Fruit fly (Drosophila melanogaster) whole organism, embryonic: ENCODE data around the gene Prx1.

ENCODE experiments used
- Aef1 ChIP-seq: fragments of 200-800 bp; sonication (Bioruptor generic); IDR thresholded peaks from 3 replicates; pipeline ENCODE4 v1.3.6; 2022; ENCODE audit warnings: missing biosample characterization, missing genetic modification characterization
- Awh ChIP-seq: fragments of 200-800 bp; sonication (Bioruptor generic); IDR thresholded peaks from 2 replicates; pipeline ENCODE4, ENCODE4 v1.3.6; 2022; ENCODE audit warnings: missing biosample characterization, missing genetic modification characterization
- CG1024 ChIP-seq: fragments of 200-800 bp; sonication (Bioruptor generic); IDR thresholded peaks from 2 replicates; pipeline ENCODE4 v1.3.6; 2022; ENCODE audit warnings: missing biosample characterization, missing genetic modification characterization
- CG11504 ChIP-seq: fragments of 200-800 bp; sonication (Bioruptor generic); optimal IDR thresholded peaks from 3 replicates; lab custom pipeline; 2019; ENCODE audit warnings: missing biosample characterization, mild to moderate bottlenecking, missing genetic modification characterization, moderate library complexity
- CG13296 ChIP-seq: fragments of 200-800 bp; sonication (Bioruptor generic); optimal IDR thresholded peaks from 3 replicates; lab custom pipeline; 2018; ENCODE audit warnings: missing biosample characterization, mild to moderate bottlenecking, missing genetic modification characterization
- CG13424 ChIP-seq: fragments of 200-800 bp; sonication (Bioruptor generic); optimal IDR thresholded peaks from 2 replicates; lab custom pipeline; 2019; ENCODE audit warnings: missing biosample characterization, mild to moderate bottlenecking, missing genetic modification characterization, moderate library complexity
- CG15479 ChIP-seq: fragments of 200-800 bp; sonication (Bioruptor generic); optimal IDR thresholded peaks from 3 replicates; lab custom pipeline; 2019; ENCODE audit warnings: missing biosample characterization, mild to moderate bottlenecking, missing genetic modification characterization, moderate library complexity
- CG16813 ChIP-seq: fragments of 200-800 bp; sonication (Bioruptor generic); IDR thresholded peaks from 3 replicates; pipeline ENCODE4 v1.3.6; 2022; ENCODE audit warnings: missing biosample characterization, missing genetic modification characterization; ENCODE audit not compliant: partially characterized antibody
- CG1792 ChIP-seq: fragments of 200-800 bp; sonication (Bioruptor generic); optimal IDR thresholded peaks from 2 replicates; lab custom pipeline; 2016; ENCODE audit warnings: missing biosample characterization, missing genetic modification characterization
- CG30431 ChIP-seq: fragments of 200-800 bp; sonication (Bioruptor generic); optimal IDR thresholded peaks from 2 replicates; lab custom pipeline; 2017; ENCODE audit warnings: missing biosample characterization, missing genetic modification characterization
- CG31224 ChIP-seq: fragments of 200-800 bp; sonication (Bioruptor generic); IDR thresholded peaks from 2 replicates; pipeline ENCODE4 v1.3.6; 2022; ENCODE audit warnings: missing biosample characterization, missing genetic modification characterization
- CG3726 ChIP-seq: fragments of 200-800 bp; sonication (Bioruptor generic); IDR thresholded peaks from 3 replicates; pipeline ENCODE4, ENCODE4 v1.3.6; 2022; ENCODE audit warnings: missing biosample characterization, missing genetic modification characterization
- CG4707 ChIP-seq: fragments of 200-800 bp; sonication (Bioruptor generic); optimal IDR thresholded peaks from 2 replicates; lab custom pipeline; 2018; ENCODE audit warnings: missing biosample characterization, mild to moderate bottlenecking, missing genetic modification characterization, moderate library complexity
- CG8281 ChIP-seq: fragments of 200-800 bp; sonication (Bioruptor generic); optimal IDR thresholded peaks from 2 replicates; lab custom pipeline; 2018; ENCODE audit warnings: missing biosample characterization, mild to moderate bottlenecking, missing genetic modification characterization, moderate library complexity
- Camta ChIP-seq: fragments of 200-800 bp; sonication (Bioruptor generic); optimal IDR thresholded peaks from 2 replicates; lab custom pipeline; 2016; ENCODE audit warnings: missing biosample characterization, missing genetic modification characterization
- Dad ChIP-seq: fragments of 200-800 bp; sonication (Bioruptor generic); optimal IDR thresholded peaks from 3 replicates; lab custom pipeline; 2016; ENCODE audit warnings: missing biosample characterization, missing genetic modification characterization
- Deaf1 ChIP-seq: fragments of 200-800 bp; optimal IDR thresholded peaks from 3 replicates; lab custom pipeline; 2019; ENCODE audit warnings: missing biosample characterization, mild to moderate bottlenecking, missing genetic modification characterization, moderate library complexity
- Dref ChIP-seq: fragments of 200-800 bp; sonication (Bioruptor generic); IDR thresholded peaks from 2 replicates; pipeline ENCODE4 v1.3.6; 2022; ENCODE audit warnings: missing biosample characterization, missing genetic modification characterization
- Fer2 ChIP-seq: fragments of 200-800 bp; sonication (Bioruptor generic); optimal IDR thresholded peaks from 2 replicates; lab custom pipeline; 2018; ENCODE audit warnings: missing biosample characterization, mild to moderate bottlenecking, missing genetic modification characterization, moderate library complexity
- Gug ChIP-seq: fragments of 200-800 bp; sonication (Bioruptor generic); IDR thresholded peaks from 4 replicates; pipeline ENCODE4 v1.3.6; 2022; ENCODE audit warnings: missing biosample characterization, missing genetic modification characterization
- HmgD ChIP-seq: fragments of 200-800 bp; sonication (Bioruptor generic); optimal IDR thresholded peaks from 3 replicates; lab custom pipeline; 2016; ENCODE audit warnings: missing biosample characterization, missing genetic modification characterization
- Med ChIP-seq: fragments of 200-800 bp; sonication (Bioruptor generic); peaks from one replicate; lab custom pipeline; 2016; ENCODE audit warnings: missing biosample characterization, missing genetic modification characterization, mild to moderate bottlenecking, inconsistent platforms, moderate library complexity
- Oaz ChIP-seq: fragments of 200-800 bp; sonication (Bioruptor generic); IDR thresholded peaks from 2 replicates; pipeline ENCODE4 v1.3.6; 2022; ENCODE audit warnings: missing biosample characterization, missing genetic modification characterization
- Opbp ChIP-seq: fragments of 200-800 bp; sonication (Bioruptor generic); IDR thresholded peaks from 3 replicates; pipeline ENCODE4 v1.3.6; 2022; ENCODE audit warnings: missing biosample characterization, missing genetic modification characterization; ENCODE audit not compliant: partially characterized antibody
- Optix ChIP-seq: fragments of 200-800 bp; sonication (Bioruptor generic); IDR thresholded peaks from 3 replicates; pipeline ENCODE4 v1.3.6; 2022; ENCODE audit warnings: missing biosample characterization, missing genetic modification characterization
- Scr ChIP-seq: fragments of 200-800 bp; sonication (Bioruptor generic); IDR thresholded peaks from 2 replicates; pipeline ENCODE4 v1.3.6; 2022; ENCODE audit warnings: missing biosample characterization, missing genetic modification characterization; ENCODE audit not compliant: partially characterized antibody
- Sox102F ChIP-seq: fragments of 200-800 bp; sonication (Bioruptor generic); optimal IDR thresholded peaks from 2 replicates; lab custom pipeline; 2018; ENCODE audit warnings: missing biosample characterization, mild to moderate bottlenecking, missing genetic modification characterization, moderate library complexity
- TFAM ChIP-seq: fragments of 200-800 bp; sonication (Bioruptor generic); optimal IDR thresholded peaks from 2 replicates; lab custom pipeline; 2017; ENCODE audit warnings: missing biosample characterization, missing genetic modification characterization, inconsistent platforms
- Taf1 ChIP-seq: fragments of 200-800 bp; sonication (Bioruptor generic); IDR thresholded peaks from 2 replicates; pipeline ENCODE4 v1.3.6; 2022; ENCODE audit warnings: missing biosample characterization, missing genetic modification characterization
- Trl ChIP-seq, 3 experiments: fragments of >200 bp in 2 of 3; fragments of 200-800 bp in 1 of 3; sonication (Bioruptor generic) in 1 of 3; optimal IDR thresholded peaks; 2 replicates in 1 of 3; 3 replicates in 2 of 3; lab custom pipeline; 2016 to 2017; ENCODE audit warnings: missing biosample characterization in 1 of 3, missing genetic modification characterization in 1 of 3
- abd-A ChIP-seq: fragments of 200-800 bp; sonication (Bioruptor generic); optimal IDR thresholded peaks from 3 replicates; lab custom pipeline; 2019; ENCODE audit warnings: missing biosample characterization, mild to moderate bottlenecking, missing genetic modification characterization, moderate library complexity
- ac ChIP-seq: fragments of 200-800 bp; sonication (Bioruptor generic); optimal IDR thresholded peaks from 3 replicates; lab custom pipeline; 2017; ENCODE audit warnings: missing biosample characterization, mild to moderate bottlenecking, missing genetic modification characterization
- ap ChIP-seq: fragments of 200-800 bp; sonication (Bioruptor generic); IDR thresholded peaks from 2 replicates; pipeline ENCODE4 v1.3.6; 2022; ENCODE audit warnings: missing biosample characterization, missing genetic modification characterization
- ase ChIP-seq: fragments of 200-800 bp; sonication (Bioruptor generic); IDR thresholded peaks from 3 replicates; pipeline ENCODE4 v1.3.6; 2022; ENCODE audit warnings: missing biosample characterization, missing genetic modification characterization
- ato ChIP-seq: fragments of 200-800 bp; sonication (Bioruptor generic); IDR thresholded peaks from 2 replicates; pipeline ENCODE4 v1.3.6; 2022; ENCODE audit warnings: missing biosample characterization, missing genetic modification characterization; ENCODE audit not compliant: partially characterized antibody
- bowl ChIP-seq: fragments of 200-800 bp; sonication (Bioruptor generic); IDR thresholded peaks from 2 replicates; pipeline ENCODE4 v1.3.6; 2022; ENCODE audit warnings: missing biosample characterization, missing genetic modification characterization
- chn ChIP-seq: fragments of 200-800 bp; sonication (Bioruptor generic); optimal IDR thresholded peaks from 2 replicates; lab custom pipeline; 2016; ENCODE audit warnings: missing biosample characterization, missing genetic modification characterization
- gro ChIP-seq: fragments of 200-800 bp; sonication (Bioruptor generic); optimal IDR thresholded peaks from 2 replicates; lab custom pipeline; 2016; ENCODE audit warnings: missing biosample characterization, missing genetic modification characterization
- insv ChIP-seq, 2 experiments: fragments of 200-800 bp; sonication (Bioruptor generic); optimal IDR thresholded peaks; 3 replicates each; lab custom pipeline; 2016 to 2018; ENCODE audit warnings: missing biosample characterization in 2 of 2, missing genetic modification characterization in 2 of 2
- lab ChIP-seq: fragments of 200-800 bp; sonication (Bioruptor generic); optimal IDR thresholded peaks from 3 replicates; lab custom pipeline; 2017; ENCODE audit warnings: missing biosample characterization, missing genetic modification characterization, mild to moderate bottlenecking, moderate library complexity, missing genetic modification reagents
- oc ChIP-seq: fragments of 200-800 bp; sonication (Bioruptor generic); optimal IDR thresholded peaks from 2 replicates; lab custom pipeline; 2018; ENCODE audit warnings: missing biosample characterization, mild to moderate bottlenecking, missing genetic modification characterization, moderate library complexity
- peb ChIP-seq: fragments of 200-800 bp; sonication (Bioruptor generic); IDR thresholded peaks from 2 replicates; pipeline ENCODE4 v1.3.6; 2022; ENCODE audit warnings: missing biosample characterization, missing genetic modification characterization
- pfk ChIP-seq: fragments of 200-800 bp; sonication (Bioruptor generic); optimal IDR thresholded peaks from 2 replicates; lab custom pipeline; 2018; ENCODE audit warnings: missing biosample characterization, mild to moderate bottlenecking, missing genetic modification characterization, moderate library complexity
- pros ChIP-seq: fragments of 200-800 bp; sonication (Bioruptor generic); optimal IDR thresholded peaks from 3 replicates; lab custom pipeline; 2019; ENCODE audit warnings: missing biosample characterization, mild to moderate bottlenecking, missing genetic modification characterization, moderate library complexity
- slbo ChIP-seq: fragments of 200-800 bp; sonication (Bioruptor generic); IDR thresholded peaks from 2 replicates; pipeline ENCODE4 v1.3.6; 2022; ENCODE audit warnings: missing biosample characterization, missing genetic modification characterization
- ttk ChIP-seq: fragments of 200-800 bp; sonication (Bioruptor generic); IDR thresholded peaks from 2 replicates; pipeline ENCODE4 v2.1.2; 2022; ENCODE audit warnings: missing biosample characterization, missing genetic modification characterization
- usp ChIP-seq: fragments of >200 bp; optimal IDR thresholded peaks from 2 replicates; lab custom pipeline; 2017; ENCODE audit warnings: missing biosample characterization, missing genetic modification characterization
- vfl ChIP-seq: fragments of 200-800 bp; sonication (Bioruptor generic); optimal IDR thresholded peaks from 2 replicates; lab custom pipeline; 2016; ENCODE audit warnings: missing biosample characterization, missing genetic modification characterization
- yki ChIP-seq: fragments of >200 bp; optimal IDR thresholded peaks from 3 replicates; lab custom pipeline; 2018

Gene Prx1

DNA sequence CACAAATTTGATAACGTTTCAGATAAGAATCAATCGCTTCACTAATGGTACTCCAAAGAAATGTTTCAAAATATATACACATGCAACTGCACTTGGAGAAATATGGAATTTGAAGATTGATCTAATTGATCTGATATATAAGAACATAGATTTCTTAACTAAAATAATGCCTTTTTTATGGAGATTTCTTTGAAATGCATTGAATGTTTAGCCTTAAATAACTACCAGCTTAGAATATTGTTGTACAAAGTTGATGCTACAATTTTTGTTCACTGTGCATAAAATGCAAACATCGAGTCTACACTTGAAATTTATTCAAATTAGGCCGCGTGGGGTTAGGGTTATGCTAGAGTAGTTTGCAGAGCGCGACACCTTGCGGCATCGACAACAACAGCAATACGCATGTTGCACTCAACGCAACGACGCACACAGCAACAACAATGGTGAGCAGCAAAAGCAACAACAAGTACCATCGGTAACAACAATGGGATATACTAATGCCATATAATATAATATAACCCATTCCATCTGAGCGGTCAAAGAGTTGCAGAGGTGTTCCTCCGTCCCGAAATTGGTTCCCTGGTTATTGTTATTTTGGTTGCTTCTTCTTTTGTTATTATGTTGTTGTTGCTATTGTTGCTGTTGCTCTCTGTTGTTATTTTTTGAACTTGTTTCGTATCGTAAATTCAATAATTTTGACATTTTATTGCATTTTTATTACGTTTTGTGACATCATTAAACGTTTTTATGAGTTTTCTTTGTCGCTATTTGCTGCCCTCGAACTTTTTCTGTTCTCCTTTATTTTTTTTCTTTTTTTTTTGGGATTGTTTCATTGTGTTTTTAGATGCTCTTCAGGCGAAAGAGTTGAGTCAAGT lies 8.2 kb upstream of the Prx1 start (continued):
- TF ChIP-seq CG8281 (tag; lab: Kevin White, UChicago) (no peak), Deaf1 (tag; lab: Kevin White, UChicago) (no peak), ttk (GFP tag; lab: Robert Waterston, UW) (no peak), CG4707 (GFP tag; lab: Kevin White, UChicago) (no peak), ase (GFP tag; lab: Robert Waterston, UW) (no peak), Taf1 (GFP tag; lab: Robert Waterston, UW) (no peak), vfl (GFP tag; lab: Kevin White, UChicago) (no peak), Dad (no peak), bowl (GFP tag; lab: Robert Waterston, UW) (no peak), Camta (peak; percentile 10), Aef1 (no peak), oc (tag; lab: Kevin White, UChicago) (no peak), Gug (0 out of 4 replicates have a peak, but pooled peaks have one; percentile 3), ap (GFP tag; lab: Robert Waterston, UW) (no peak), CG16813 (no peak), HmgD (GFP tag; lab: Kevin White, UChicago) (no peak), CG3726 (no peak), TFAM (no peak), Scr (GFP tag; lab: Robert Waterston, UW) (no peak), insv (GFP tag; optimal IDR thresholded peaks at IDR 0.05; lab: Kevin White, UChicago) (no peak), Dref (GFP tag; lab: Robert Waterston, UW) (no peak), pfk (no peak), ac (GFP tag; lab: Kevin White, UChicago) (no peak), CG13424 (no peak), CG1024 (no peak), gro (GFP tag; lab: Kevin White, UChicago) (no peak), Optix (no peak), CG13296 (GFP tag; lab: Kevin White, UChicago) (no peak), CG31224 (GFP tag; lab: Robert Waterston, UW) (no peak), Trl (optimal IDR thresholded peaks at IDR 0.05; lab: Kevin White, UChicago) (no peak), Trl (GFP tag; optimal IDR thresholded peaks at IDR 0.05; lab: Kevin White, UChicago) (peak; percentile 27), Awh (GFP tag; lab: Robert Waterston, UW) (no peak), ato (GFP tag; lab: Robert Waterston, UW) (no peak), CG1792 (GFP tag; lab: Kevin White, UChicago) (no peak), Fer2 (tag; lab: Kevin White, UChicago) (no peak), usp (no peak), Oaz (GFP tag; lab: Robert Waterston, UW) (no peak), chn (GFP tag; lab: Kevin White, UChicago) (peak; percentile 20), yki (lab: Kevin White, UChicago) (no peak), Med (no peak), peb (GFP tag; lab: Robert Waterston, UW) (0 out of 2 replicates have a peak, but pooled peaks have one; percentile 22), CG15479 (GFP tag; lab: Kevin White, UChicago) (no peak), CG11504 (tag; lab: Kevin White, UChicago) (peak; percentile 37), slbo (GFP tag; lab: Robert Waterston, UW) (no peak), CG30431 (GFP tag; lab: Kevin White, UChicago) (peak; percentile 7), pros (no peak), Opbp (no peak), Sox102F (GFP tag; lab: Kevin White, UChicago) (peak; percentile 30), lab (GFP tag; lab: Kevin White, UChicago) (no peak), abd-A (tag; lab: Kevin White, UChicago) (peak; percentile 87)
